Worm (Caenorhabditis elegans) whole organism, L4 larva: Measurements from ENCODE around the gene C44H9.4.

Experiments used
- D1046.2 ChIP-seq: fragments of 200-800 bp; sonication (Bioruptor generic); IDR thresholded peaks from 2 replicates; pipeline ENCODE4 v1.3.6; 2022; ENCODE audit warnings: missing genetic modification characterization, missing compliant biosample characterization
- F44E2.7 ChIP-seq: fragments of 200-800 bp; sonication (Bioruptor generic); IDR thresholded peaks from 2 replicates; pipeline ENCODE4 v2.1.2; 2022; ENCODE audit warnings: missing genetic modification characterization, missing compliant biosample characterization
- daf-16 ChIP-seq, 3 experiments: sonication (generic microtip); optimal IDR thresholded peaks; 2 replicates each; lab custom pipeline; 2016 to 2017; ENCODE audit warnings: missing genetic modification characterization in 3 of 3, missing genetic modification reagents in 3 of 3, mild to moderate bottlenecking in 2 of 3, missing compliant biosample characterization in 2 of 3, missing biosample characterization in 1 of 3, moderate library complexity in 1 of 3
- daf-8 ChIP-seq: fragments of 200-800 bp; sonication (Bioruptor generic); IDR thresholded peaks from 2 replicates; pipeline ENCODE4 v1.3.6; 2022; ENCODE audit warnings: missing genetic modification characterization, missing compliant biosample characterization
- dmd-6 ChIP-seq: fragments of 200-800 bp; sonication (Bioruptor generic); IDR thresholded peaks from 2 replicates; pipeline ENCODE4 v1.3.6; 2022; ENCODE audit warnings: missing genetic modification reagents, missing genetic modification characterization, missing compliant biosample characterization
- dve-1 ChIP-seq: sonication (generic microtip); optimal IDR thresholded peaks from 2 replicates; lab custom pipeline; 2017; ENCODE audit warnings: antibody characterized with exemption, mild to moderate bottlenecking, missing genetic modification characterization, missing compliant biosample characterization; ENCODE audit not compliant: insufficient read depth
- egl-43 ChIP-seq: fragments of 200-800 bp; sonication (Bioruptor generic); IDR thresholded peaks from 2 replicates; pipeline ENCODE4 v1.3.6; 2022; ENCODE audit warnings: missing genetic modification reagents, missing genetic modification characterization, missing compliant biosample characterization
- fkh-10 ChIP-seq: fragments of 150-350 bp; optimal IDR thresholded peaks from 2 replicates; lab custom pipeline; 2014; ENCODE audit warnings: missing biosample characterization, missing genetic modification reagents, missing genetic modification characterization
- hlh-30 ChIP-seq: sonication (generic microtip); optimal IDR thresholded peaks from 2 replicates; lab custom pipeline; 2017; ENCODE audit warnings: antibody characterized with exemption, mild to moderate bottlenecking, missing genetic modification characterization, missing compliant biosample characterization; ENCODE audit not compliant: insufficient read depth
- hmg-1.1 ChIP-seq: fragments of 200-800 bp; sonication (Bioruptor generic); IDR thresholded peaks from 2 replicates; pipeline ENCODE4 v1.3.6; 2022; ENCODE audit warnings: missing genetic modification reagents, missing genetic modification characterization, missing compliant biosample characterization
- lin-1 ChIP-seq: fragments of 200-800 bp; sonication (Bioruptor generic); IDR thresholded peaks from 2 replicates; pipeline ENCODE4 v1.3.6; 2022; ENCODE audit warnings: missing genetic modification reagents, missing genetic modification characterization, missing compliant biosample characterization
- mep-1 ChIP-seq: fragments of 150-350 bp; sonication (generic microtip); optimal IDR thresholded peaks from 3 replicates; lab custom pipeline; 2014; ENCODE audit warnings: missing biosample characterization, missing genetic modification characterization
- nhr-102 ChIP-seq: sonication (generic microtip); optimal IDR thresholded peaks from 2 replicates; lab custom pipeline; 2016; ENCODE audit warnings: mild to moderate bottlenecking, missing genetic modification characterization, moderate library complexity, missing compliant biosample characterization
- nhr-25 ChIP-seq: sonication (generic microtip); optimal IDR thresholded peaks from 2 replicates; lab custom pipeline; 2017; ENCODE audit warnings: missing genetic modification characterization, mild to moderate bottlenecking, missing compliant biosample characterization, antibody characterized with exemption, moderate library complexity, borderline replicate concordance; ENCODE audit not compliant: insufficient read depth
- nhr-28 ChIP-seq: fragments of 150-350 bp; optimal IDR thresholded peaks from 2 replicates; lab custom pipeline; 2014; ENCODE audit warnings: missing biosample characterization, missing genetic modification characterization
- nhr-77 ChIP-seq: fragments of 150-350 bp; optimal IDR thresholded peaks from 2 replicates; lab custom pipeline; 2014; ENCODE audit warnings: missing biosample characterization, missing genetic modification characterization
- pha-4 ChIP-seq, 2 experiments: fragments of 150-350 bp in 1 of 2; fragments of 200-800 bp in 1 of 2; sonication (Bioruptor generic) in 1 of 2; IDR thresholded peaks in 1 of 2; optimal IDR thresholded peaks in 1 of 2; 2 replicates each; pipeline versions ENCODE4 v1.3.6 to Lab custom; 2014 to 2022; ENCODE audit warnings: missing genetic modification characterization in 2 of 2, missing genetic modification reagents in 2 of 2, missing biosample characterization in 1 of 2, missing compliant biosample characterization in 1 of 2
- pqm-1 ChIP-seq: sonication (generic microtip); optimal IDR thresholded peaks from 2 replicates; lab custom pipeline; 2017; ENCODE audit warnings: missing biosample characterization, missing genetic modification characterization
- saeg-2 ChIP-seq: fragments of 200-800 bp; sonication (Bioruptor generic); IDR thresholded peaks from 2 replicates; pipeline ENCODE4 v1.3.6; 2022; ENCODE audit warnings: missing genetic modification reagents, missing genetic modification characterization, missing compliant biosample characterization
- sdz-12 ChIP-seq: fragments of 200-800 bp; sonication (Bioruptor generic); optimal IDR thresholded peaks from 2 replicates; lab custom pipeline; 2018; ENCODE audit warnings: mild to moderate bottlenecking, missing genetic modification characterization, missing compliant biosample characterization
- snpc-1.2 ChIP-seq: fragments of 200-800 bp; sonication (Bioruptor generic); IDR thresholded peaks from 2 replicates; pipeline ENCODE4 v1.3.6; 2022; ENCODE audit warnings: missing genetic modification reagents, missing genetic modification characterization, missing compliant biosample characterization
- spr-1 ChIP-seq: sonication (generic microtip); optimal IDR thresholded peaks from 2 replicates; lab custom pipeline; 2016; ENCODE audit warnings: mild to moderate bottlenecking, missing genetic modification characterization, missing compliant biosample characterization
- tag-97 ChIP-seq: fragments of 200-800 bp; sonication (Bioruptor generic); IDR thresholded peaks from 2 replicates; pipeline ENCODE4 v1.3.6; 2022; ENCODE audit warnings: missing genetic modification characterization, missing compliant biosample characterization
- tra-1 ChIP-seq: fragments of 200-800 bp; sonication (Bioruptor generic); IDR thresholded peaks from 2 replicates; pipeline ENCODE4 v1.3.6; 2022; ENCODE audit warnings: missing genetic modification reagents, missing genetic modification characterization, missing compliant biosample characterization
- unc-130 ChIP-seq: sonication (generic microtip); optimal IDR thresholded peaks from 2 replicates; lab custom pipeline; 2016; ENCODE audit warnings: missing genetic modification reagents, missing genetic modification characterization, missing compliant biosample characterization
- unc-39 ChIP-seq: sonication (generic microtip); optimal IDR thresholded peaks from 2 replicates; lab custom pipeline; 2017; ENCODE audit warnings: missing biosample characterization, missing genetic modification characterization
- unc-62 ChIP-seq, 3 experiments: fragments of 150-350 bp in 1 of 3; sonication (generic microtip); optimal IDR thresholded peaks in 2 of 3; peaks in 1 of 3; 1 replicate in 1 of 3; 2 replicates in 2 of 3; lab custom pipeline; 2014 to 2017; ENCODE audit warnings: missing biosample characterization in 3 of 3, missing genetic modification characterization in 3 of 3, missing genetic modification reagents in 3 of 3, missing genotype in 1 of 3
- zag-1 ChIP-seq: fragments of 150-350 bp; optimal IDR thresholded peaks from 2 replicates; lab custom pipeline; 2014; ENCODE audit warnings: missing biosample characterization, missing genetic modification characterization
- ztf-7 ChIP-seq: fragments of 150-350 bp; optimal IDR thresholded peaks from 2 replicates; lab custom pipeline; 2014; ENCODE audit warnings: missing biosample characterization, missing genetic modification characterization

The C44H9.4 gene

DNA sequence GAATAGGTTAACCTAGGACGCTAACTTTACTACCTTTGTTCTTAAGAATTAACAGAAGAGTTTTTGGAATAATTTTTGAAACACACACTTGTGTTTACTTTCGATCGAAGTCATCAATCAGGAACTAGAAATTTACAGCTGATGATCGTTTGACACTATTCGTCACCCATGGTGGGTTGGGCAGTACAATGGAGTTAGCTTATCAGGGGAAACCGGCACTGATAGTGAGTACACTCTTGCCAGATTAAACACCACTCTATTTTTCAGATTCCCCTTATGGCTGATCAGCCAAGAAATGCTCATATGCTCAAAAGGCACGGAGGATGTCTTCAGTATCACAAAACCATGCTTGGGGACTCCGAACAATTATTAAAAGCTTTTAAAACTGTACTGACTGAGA, 13.4 kb upstream of the C44H9.4 start (continued):
- no peak for TF ChIP-seq tra-1 (GFP tag; lab: Robert Waterston, UW)
- no peak for TF ChIP-seq sdz-12
- TF ChIP-seq egl-43, result no peak
- TF ChIP-seq pqm-1 (tag; lab: Kevin White, UChicago), result peak; percentile 54

DNA sequence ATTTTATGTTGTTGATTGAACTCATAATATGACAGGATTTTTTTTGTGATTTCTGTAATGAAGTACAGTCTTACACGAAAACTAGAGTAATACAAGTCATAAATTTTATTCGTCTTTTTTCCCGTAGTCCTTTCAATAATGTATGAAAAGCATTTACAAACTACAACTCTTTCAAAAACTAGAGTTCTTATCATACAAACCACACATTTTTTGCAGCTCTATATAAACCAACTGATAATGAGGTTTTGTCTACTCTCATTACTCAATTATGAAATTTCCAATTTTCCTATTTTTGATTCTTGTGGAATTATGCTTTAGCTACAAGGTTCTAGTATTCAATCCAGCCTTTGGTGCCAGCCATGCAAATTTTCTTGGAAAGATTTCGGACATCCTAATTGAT, 10.7 kb upstream of the C44H9.4 start, which contains the start of gene ugt-16:
TSS of gene ugt-16 (plus strand) at position 248 of the 400 bp plus-strand sequence.
- TF ChIP-seq pha-4 (GFP tag; IDR thresholded peaks at IDR 0.05; lab: Robert Waterston, UW) (no peak), pha-4 (tag; optimal IDR thresholded peaks at IDR 0.05; lab: Kevin White, UChicago) (no peak), saeg-2 (no peak), unc-62 (GFP tag; optimal IDR thresholded peaks at IDR 0.05 in 1 of 2; lab: Kevin White, UChicago) (peak in 1 of 2 experiments; percentile 6), unc-62 (tag; optimal IDR thresholded peaks at IDR 0.05; lab: Kevin White, UChicago) (no peak), mep-1 (tag; lab: Kevin White, UChicago) (no peak), hmg-1.1 (GFP tag; lab: Robert Waterston, UW) (no peak), snpc-1.2 (no peak), pqm-1 (tag; lab: Kevin White, UChicago) (peak; percentile 50), nhr-25 (tag; lab: Kevin White, UChicago) (no peak), nhr-102 (peak; percentile 10), dmd-6 (peak; percentile 24; the same call in 1 of the 2 replicates), ztf-7 (tag; lab: Kevin White, UChicago) (no peak), nhr-77 (tag; lab: Kevin White, UChicago) (peak; percentile 19), hlh-30 (tag; lab: Kevin White, UChicago) (no peak), zag-1 (tag; lab: Kevin White, UChicago) (no peak), daf-16 (GFP tag; optimal IDR thresholded peaks at IDR 0.05; lab: Kevin White, UChicago) (no peak), daf-16 (tag; optimal IDR thresholded peaks at IDR 0.05; lab: Kevin White, UChicago) (peak; percentile 2), D1046.2 (GFP tag; lab: Robert Waterston, UW) (no peak), daf-8 (GFP tag; lab: Robert Waterston, UW) (no peak), unc-39 (tag; lab: Kevin White, UChicago) (no peak), nhr-28 (tag; lab: Kevin White, UChicago) (peak; percentile 77), tag-97 (GFP tag; lab: Robert Waterston, UW) (no peak), spr-1 (no peak)

DNA sequence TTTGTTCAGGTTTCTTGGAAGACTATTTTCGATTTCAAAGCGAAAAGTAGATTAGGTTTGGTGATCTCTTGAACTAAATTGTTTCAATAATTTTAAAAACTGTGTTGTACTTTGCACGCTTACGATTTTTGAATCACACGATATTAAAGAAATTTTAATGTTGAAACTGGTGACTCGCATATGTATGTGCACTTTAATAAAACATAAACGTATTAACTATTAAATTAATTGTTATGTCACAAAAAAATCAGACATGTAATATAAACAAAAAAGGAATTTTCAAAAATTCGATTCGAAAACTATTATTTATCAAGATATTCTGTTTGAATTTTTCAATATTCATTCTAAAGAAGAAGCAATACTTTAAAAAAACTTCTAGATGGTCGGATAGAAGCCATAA, 8.3 kb upstream of the C44H9.4 start, which contains the start of gene ugt-15:
TSS of gene ugt-15 (plus strand) at position 301 of the 400 bp plus-strand sequence.
- no peak for TF ChIP-seq fkh-10 (GFP tag; lab: Kevin White, UChicago)
- TF ChIP-seq lin-1, result no peak
- no peak for TF ChIP-seq unc-130 (GFP tag; lab: Kevin White, UChicago)

DNA sequence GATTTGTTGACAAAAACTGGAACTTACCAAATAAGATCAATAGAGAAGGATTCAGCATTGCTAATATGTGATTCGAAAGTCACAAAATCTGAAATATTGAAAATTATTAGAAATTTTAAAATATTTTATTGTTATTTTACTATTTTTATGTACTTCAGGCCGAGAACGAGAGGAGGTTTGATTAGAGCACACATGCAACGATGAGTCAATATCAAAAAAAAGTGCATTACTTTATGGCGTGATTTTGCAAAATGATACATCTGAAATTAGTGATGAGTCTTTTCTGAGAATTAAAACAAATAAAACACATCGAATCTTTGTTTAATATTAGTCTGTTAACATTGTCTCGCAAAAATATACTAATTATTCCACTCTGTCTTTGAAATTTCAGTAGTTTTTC, 9.3 kb downstream of the C44H9.4 start:
- no peak for TF ChIP-seq daf-16 (GFP tag; optimal IDR thresholded peaks at IDR 0.05; lab: Kevin White, UChicago)
- TF ChIP-seq daf-16 (tag; optimal IDR thresholded peaks at IDR 0.05; lab: Kevin White, UChicago), result peak; percentile 6
- no peak for TF ChIP-seq snpc-1.2

DNA sequence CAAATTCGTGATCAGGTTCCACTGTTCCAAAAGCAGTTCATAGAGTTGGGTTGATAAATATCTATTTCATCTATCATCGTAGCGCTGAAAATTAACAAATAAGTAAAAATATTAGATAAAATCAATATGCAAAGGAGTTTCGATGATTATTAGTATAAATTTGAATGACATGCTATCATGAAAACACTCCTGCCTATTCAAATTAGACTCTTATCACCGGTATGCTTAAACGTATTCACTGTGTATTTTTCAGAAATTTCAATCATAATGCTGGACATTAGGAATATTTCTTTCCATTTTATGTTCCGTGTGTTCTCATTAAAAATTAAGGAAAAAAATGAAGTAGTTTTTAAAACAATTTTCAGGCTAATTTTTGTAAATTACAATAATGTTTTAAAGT, 9.8 kb downstream of the C44H9.4 start, which contains the start of gene C44H9.6:
TSS of gene C44H9.6 (minus strand) at position 101 of the 400 bp plus-strand sequence.
- TF ChIP-seq tra-1 (GFP tag; lab: Robert Waterston, UW), result no peak
- no peak for TF ChIP-seq daf-16 (GFP tag; optimal IDR thresholded peaks at IDR 0.05; lab: Kevin White, UChicago)
- peak; percentile 47 for TF ChIP-seq daf-16 (tag; optimal IDR thresholded peaks at IDR 0.05; lab: Kevin White, UChicago)
- TF ChIP-seq dve-1, result peak; percentile 14
- no peak for TF ChIP-seq F44E2.7 (GFP tag; lab: Robert Waterston, UW)
